Worm (Caenorhabditis elegans): Measurements from ENCODE around the gene F41H8.1.

The F41H8.1 gene

ce11 chrV:858841-859456 is 25.5 kb downstream of the F41H8.1 start (continued):
- no peak for TF ChIP-seq fkh-3 (tag; optimal IDR thresholded peaks at IDR 0.05)
- TF ChIP-seq somi-1 (GFP tag; optimal IDR thresholded peaks at IDR 0.05): no peak
- TF ChIP-seq ZK185.1 (tag; optimal IDR thresholded peaks at IDR 0.05; ENCODE audit: poor library complexity, severe bottlenecking): no peak
- no peak for TF ChIP-seq cebp-1 (GFP tag; IDR thresholded peaks at IDR 0.05)
- TF ChIP-seq cebp-1 (tag; optimal IDR thresholded peaks at IDR 0.05): no peak
- no peak for TF ChIP-seq B0035.1 (tag; optimal IDR thresholded peaks at IDR 0.05)
- TF ChIP-seq ztf-28 (GFP tag; IDR thresholded peaks at IDR 0.05): no peak
- no peak for TF ChIP-seq unc-130 (GFP tag; optimal IDR thresholded peaks at IDR 0.05)
- TF ChIP-seq nhr-90 (tag; optimal IDR thresholded peaks at IDR 0.05): no peak
- no peak for TF ChIP-seq ceh-58 (GFP tag; IDR thresholded peaks at IDR 0.05)
- TF ChIP-seq F23B12.7 (tag; optimal IDR thresholded peaks at IDR 0.05; ENCODE audit: insufficient read depth): no peak
- TF ChIP-seq ccch-3 (GFP tag; optimal IDR thresholded peaks at IDR 0.05): no peak
- TF ChIP-seq attf-5 (GFP tag; optimal IDR thresholded peaks at IDR 0.05): no peak
- peak; percentile 54 for TF ChIP-seq rpc-1 (optimal IDR thresholded peaks at IDR 0.05)
- TF ChIP-seq rpc-1 (tag; optimal IDR thresholded peaks at IDR 0.05): peak; percentile 74

ce11 chrV:866729-867128 is 33.3 kb downstream of the F41H8.1 start, which contains the start of gene T02B11.3:
T02B11.3 (minus strand) TSS chrV:866829.
- no peak for TF ChIP-seq him-1 (tag; optimal IDR thresholded peaks at IDR 0.05)
- TF ChIP-seq madf-6 (GFP tag; IDR thresholded peaks at IDR 0.05): no peak
- no peak for TF ChIP-seq hlh-12 (tag; optimal IDR thresholded peaks at IDR 0.05)
- no peak for TF ChIP-seq lir-1 (GFP tag; conservative IDR thresholded peaks at IDR 0.05)
- no peak for TF ChIP-seq tbp1 (GFP tag; optimal IDR thresholded peaks at IDR 0.05)
- TF ChIP-seq T26A5.8 (tag; optimal IDR thresholded peaks at IDR 0.05): no peak
- TF ChIP-seq ekl-4 (GFP tag; IDR thresholded peaks at IDR 0.05): no peak
- no peak for TF ChIP-seq F52B5.7 (tag; optimal IDR thresholded peaks at IDR 0.05)
- TF ChIP-seq dpl-1 (GFP tag; optimal IDR thresholded peaks at IDR 0.05): no peak
- no peak for TF ChIP-seq F39B2.1 (GFP tag; IDR thresholded peaks at IDR 0.05)
- no peak for TF ChIP-seq dox-1 (GFP tag; IDR thresholded peaks at IDR 0.05)
- TF ChIP-seq F49E8.2 (tag; optimal IDR thresholded peaks at IDR 0.05; ENCODE audit: insufficient read depth): no peak
- TF ChIP-seq lsy-27 (tag; optimal IDR thresholded peaks at IDR 0.05; ENCODE audit: borderline replicate concordance, insufficient read depth): no peak
- TF ChIP-seq nfya-2 (GFP tag; IDR thresholded peaks at IDR 0.05): no peak
- no peak for TF ChIP-seq snpc-3.4 (tag; optimal IDR thresholded peaks at IDR 0.05)
- no peak for TF ChIP-seq sea-2 (GFP tag; IDR thresholded peaks at IDR 0.05)
- TF ChIP-seq chd-7 (tag; optimal IDR thresholded peaks at IDR 0.05): no peak

DNA sequence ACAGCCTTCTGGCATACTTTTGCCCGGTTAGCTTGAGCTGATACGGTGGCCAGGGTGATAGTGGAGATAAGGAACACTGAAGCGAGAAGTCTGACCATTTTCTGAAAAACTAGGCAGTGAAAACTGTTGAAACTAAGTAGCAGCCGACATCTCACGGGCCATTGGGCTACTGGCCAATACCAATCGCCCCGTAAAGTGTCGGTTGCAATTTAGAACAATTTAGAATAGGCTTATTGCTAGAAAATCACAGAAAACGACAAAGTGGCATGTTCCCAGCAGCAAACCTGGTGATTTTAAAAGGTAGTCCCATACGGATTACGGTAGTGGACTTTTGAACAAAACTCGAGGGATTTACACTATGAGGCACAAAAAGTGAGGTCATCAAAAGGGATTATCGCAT is 37.6 kb downstream of the F41H8.1 start, which contains the start of gene T02B11.4:
Gene T02B11.4, minus strand, starts transcription at position 101 of the 400 bp plus-strand sequence.
- TF ChIP-seq athp-1 (tag; optimal IDR thresholded peaks at IDR 0.05): no peak
- TF ChIP-seq ceh-91 (GFP tag; IDR thresholded peaks at IDR 0.05): no peak
- TF ChIP-seq Y67H2A.10 (GFP tag; conservative IDR thresholded peaks at IDR 0.05): no peak
- no peak for TF ChIP-seq ztf-25 (GFP tag; IDR thresholded peaks at IDR 0.05)
- TF ChIP-seq nfya-2 (GFP tag; IDR thresholded peaks at IDR 0.05): no peak
- no peak for TF ChIP-seq rec-8 (tag; optimal IDR thresholded peaks at IDR 0.05)
- TF ChIP-seq madf-3 (GFP tag; IDR thresholded peaks at IDR 0.05): no peak
- TF ChIP-seq dpff-1 (tag; optimal IDR thresholded peaks at IDR 0.05): no peak
- TF ChIP-seq F52B5.7 (tag; optimal IDR thresholded peaks at IDR 0.05): no peak
